Fruit fly (Drosophila melanogaster) whole organism, adult: ENCODE measurements around the gene CG18641.

Source experiments
- CG11617 ChIP-seq: fragments of 200-800 bp; sonication (Bioruptor generic); optimal IDR thresholded peaks from 2 replicates; lab custom pipeline; 2017; ENCODE audit warnings: mild to moderate bottlenecking, missing biosample characterization, missing genetic modification reagents, missing genetic modification characterization
- CG12768 ChIP-seq: fragments of 200-800 bp; sonication (Bioruptor generic); optimal IDR thresholded peaks from 2 replicates; lab custom pipeline; 2017; ENCODE audit warnings: missing biosample characterization, missing genetic modification characterization, mild to moderate bottlenecking, moderate library complexity, missing genetic modification reagents
- CG14711 ChIP-seq: fragments of 200-800 bp; sonication (Bioruptor generic); optimal IDR thresholded peaks from 2 replicates; lab custom pipeline; 2018; ENCODE audit warnings: missing biosample characterization, mild to moderate bottlenecking, missing genetic modification characterization, moderate library complexity
- CG1620 ChIP-seq: fragments of 200-800 bp; sonication (Bioruptor generic); optimal IDR thresholded peaks from 2 replicates; lab custom pipeline; 2016; ENCODE audit warnings: missing biosample characterization, missing genetic modification characterization
- CG33017 ChIP-seq: fragments of 200-800 bp; sonication (Bioruptor generic); optimal IDR thresholded peaks from 2 replicates; lab custom pipeline; 2018; ENCODE audit warnings: missing biosample characterization, mild to moderate bottlenecking, missing genetic modification characterization, moderate library complexity
- CG5204 ChIP-seq: fragments of 200-800 bp; sonication (Bioruptor generic); optimal IDR thresholded peaks from 2 replicates; lab custom pipeline; 2016; ENCODE audit warnings: missing biosample characterization, missing genetic modification characterization
- CG7045 ChIP-seq: fragments of 200-800 bp; sonication (Bioruptor generic); optimal IDR thresholded peaks from 2 replicates; lab custom pipeline; 2017; ENCODE audit warnings: missing biosample characterization, mild to moderate bottlenecking, missing genetic modification characterization
- CG7101 ChIP-seq: fragments of 200-800 bp; sonication (Bioruptor generic); optimal IDR thresholded peaks from 2 replicates; lab custom pipeline; 2018; ENCODE audit warnings: missing biosample characterization, mild to moderate bottlenecking, missing genetic modification characterization, moderate library complexity
- Clk ChIP-seq: fragments of 200-800 bp; sonication (Bioruptor generic); optimal IDR thresholded peaks from 2 replicates; lab custom pipeline; 2017; ENCODE audit warnings: missing biosample characterization, missing genetic modification characterization
- Crg-1 ChIP-seq: fragments of 200-800 bp; sonication (Bioruptor generic); optimal IDR thresholded peaks from 2 replicates; lab custom pipeline; 2016; ENCODE audit warnings: missing biosample characterization, missing genetic modification characterization
- Hr96 ChIP-seq: fragments of 200-800 bp; sonication (Bioruptor generic); optimal IDR thresholded peaks from 2 replicates; lab custom pipeline; 2016; ENCODE audit warnings: missing biosample characterization, missing genetic modification characterization
- Mnt ChIP-seq: fragments of 200-800 bp; sonication (Bioruptor generic); optimal IDR thresholded peaks from 2 replicates; lab custom pipeline; 2016; ENCODE audit warnings: missing biosample characterization, mild to moderate bottlenecking, missing genetic modification characterization
- bab1 ChIP-seq: fragments of 200-800 bp; sonication (Bioruptor generic); optimal IDR thresholded peaks from 3 replicates; lab custom pipeline; 2019; ENCODE audit warnings: missing biosample characterization, mild to moderate bottlenecking, missing genetic modification characterization, moderate library complexity
- cic ChIP-seq: fragments of 200-800 bp; sonication (Bioruptor generic); optimal IDR thresholded peaks from 2 replicates; lab custom pipeline; 2017; ENCODE audit warnings: missing biosample characterization, mild to moderate bottlenecking, missing genetic modification characterization, moderate library complexity
- cnc ChIP-seq, 2 experiments: fragments of >200 bp; optimal IDR thresholded peaks; 2 replicates each; lab custom pipeline; 2017
- kay ChIP-seq: fragments of 200-800 bp; sonication (Bioruptor generic); peaks from one replicate; lab custom pipeline; 2016; ENCODE audit warnings: missing biosample characterization, missing genetic modification characterization, borderline replicate concordance
- ovo ChIP-seq: fragments of 200-800 bp; sonication (Bioruptor generic); optimal IDR thresholded peaks from 2 replicates; lab custom pipeline; 2016; ENCODE audit warnings: missing biosample characterization, missing genetic modification characterization
- pad ChIP-seq: fragments of 200-800 bp; sonication (Bioruptor generic); optimal IDR thresholded peaks from 3 replicates; lab custom pipeline; 2017; ENCODE audit warnings: missing biosample characterization, missing genetic modification characterization, mild to moderate bottlenecking, moderate library complexity, missing genetic modification reagents
- tj ChIP-seq: fragments of 200-800 bp; sonication (Bioruptor generic); optimal IDR thresholded peaks from 3 replicates; lab custom pipeline; 2017; ENCODE audit warnings: missing biosample characterization, mild to moderate bottlenecking, missing genetic modification characterization, moderate library complexity
- toe ChIP-seq: fragments of 200-800 bp; sonication (Bioruptor generic); optimal IDR thresholded peaks from 2 replicates; lab custom pipeline; 2016; ENCODE audit warnings: missing biosample characterization, missing genetic modification characterization

The CG18641 gene

DNA sequence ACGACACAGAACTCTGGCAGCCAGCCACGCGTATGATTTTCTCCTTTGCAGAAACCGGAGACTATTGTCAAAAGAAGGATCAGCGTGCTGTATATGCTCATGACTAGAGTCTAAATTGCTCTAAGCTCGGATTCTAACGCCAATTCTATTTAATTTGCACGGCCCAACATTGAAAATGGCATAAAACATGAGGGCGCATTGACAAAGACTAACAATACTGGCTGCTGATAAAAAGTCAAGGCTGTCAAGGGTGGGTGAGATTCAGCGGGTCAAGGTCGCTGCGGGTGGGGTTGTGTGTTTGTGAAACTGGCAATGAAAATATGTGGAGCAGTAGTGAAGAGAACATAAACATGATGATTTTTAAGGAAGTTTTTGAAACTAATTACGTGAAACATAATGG, 2.7 kb upstream of the CG18641 start, which contains the start of gene CG34448:
TSS of gene CG34448 (minus strand) at position 101 of the 400 bp plus-strand sequence.
- no peak for TF ChIP-seq toe (GFP tag; lab: Kevin White, UChicago)
- no peak for TF ChIP-seq CG7101 (tag; lab: Kevin White, UChicago)
- no peak for TF ChIP-seq Clk (GFP tag; lab: Kevin White, UChicago)
- no peak for TF ChIP-seq CG14711 (tag; lab: Kevin White, UChicago)
- TF ChIP-seq CG5204, result no peak
- TF ChIP-seq tj (GFP tag; lab: Kevin White, UChicago), result no peak
- no peak for TF ChIP-seq CG11617 (GFP tag; lab: Kevin White, UChicago)
- no peak for TF ChIP-seq ovo (GFP tag; lab: Kevin White, UChicago)
- TF ChIP-seq Hr96 (GFP tag; lab: Kevin White, UChicago), result no peak
- no peak for TF ChIP-seq Crg-1 (GFP tag; lab: Kevin White, UChicago)
- TF ChIP-seq cnc (optimal IDR thresholded peaks at IDR 0.05; lab: Kevin White, UChicago), result no peak
- TF ChIP-seq CG12768 (GFP tag; lab: Kevin White, UChicago), result no peak
- TF ChIP-seq CG1620 (GFP tag; lab: Kevin White, UChicago), result no peak
- no peak for TF ChIP-seq cic (GFP tag; lab: Kevin White, UChicago)

DNA sequence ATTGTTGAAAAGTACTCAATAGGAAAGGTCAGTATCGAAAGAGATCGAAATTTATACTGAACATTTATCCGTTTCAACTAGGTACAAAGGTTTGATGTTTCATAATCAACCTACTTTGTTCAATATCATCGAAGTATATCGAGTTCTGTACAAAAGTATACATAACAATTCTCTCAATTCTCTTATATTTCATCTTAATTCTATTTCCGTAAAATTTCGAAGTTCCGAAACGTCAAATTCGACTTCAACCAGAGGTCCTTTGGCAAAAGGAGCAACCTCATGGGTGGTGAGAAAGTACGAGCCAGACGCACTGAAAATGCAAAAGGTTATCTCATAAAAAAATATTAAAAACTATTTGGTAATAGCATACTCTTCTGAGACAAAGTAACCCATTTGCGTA, 1.5 kb upstream of the CG18641 start, which contains the start of gene CG31948:
TSS of gene CG31948 (minus strand) at position 101 of the 400 bp plus-strand sequence.
- TF ChIP-seq CG14711 (tag; lab: Kevin White, UChicago) (no peak), Crg-1 (GFP tag; lab: Kevin White, UChicago) (no peak), ovo (GFP tag; lab: Kevin White, UChicago) (no peak), toe (GFP tag; lab: Kevin White, UChicago) (no peak), tj (GFP tag; lab: Kevin White, UChicago) (no peak), bab1 (GFP tag; lab: Kevin White, UChicago) (no peak), pad (GFP tag; lab: Kevin White, UChicago) (no peak), CG1620 (GFP tag; lab: Kevin White, UChicago) (no peak), CG33017 (tag; lab: Kevin White, UChicago) (no peak), CG12768 (GFP tag; lab: Kevin White, UChicago) (no peak), Hr96 (GFP tag; lab: Kevin White, UChicago) (no peak), cic (GFP tag; lab: Kevin White, UChicago) (no peak), CG11617 (GFP tag; lab: Kevin White, UChicago) (no peak)

dm6 chr2L:2413093-2413492, 2.0 kb downstream of the CG18641 start:
- TF ChIP-seq CG5204, result no peak
- no peak for TF ChIP-seq bab1 (GFP tag; lab: Kevin White, UChicago)

DNA sequence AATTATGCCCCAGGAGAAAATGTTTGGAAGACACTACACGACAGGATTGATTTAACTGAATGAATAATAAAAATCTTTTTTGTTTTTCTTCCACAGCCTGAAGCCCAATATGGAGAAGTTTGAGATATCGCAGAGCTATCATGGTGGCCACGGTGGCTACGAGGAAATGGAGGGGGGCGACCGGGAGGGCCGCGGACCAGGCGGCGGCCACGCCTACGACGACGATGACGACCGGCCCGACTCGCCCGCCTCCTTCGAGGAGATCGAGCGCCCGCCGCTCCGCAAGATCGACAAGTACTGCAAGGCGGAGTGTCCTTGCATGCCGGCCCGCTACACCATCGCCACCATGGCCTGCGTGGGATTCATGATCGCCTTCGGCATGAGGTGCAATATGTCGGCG, 10.5 kb downstream of the CG18641 start:
- TF ChIP-seq CG12768 (GFP tag; lab: Kevin White, UChicago) (no peak), cnc (optimal IDR thresholded peaks at IDR 0.05; lab: Kevin White, UChicago) (no peak), toe (GFP tag; lab: Kevin White, UChicago) (no peak), CG11617 (GFP tag; lab: Kevin White, UChicago) (no peak), Crg-1 (GFP tag; lab: Kevin White, UChicago) (no peak), CG14711 (tag; lab: Kevin White, UChicago) (no peak), cic (GFP tag; lab: Kevin White, UChicago) (no peak), Hr96 (GFP tag; lab: Kevin White, UChicago) (no peak), CG33017 (tag; lab: Kevin White, UChicago) (no peak), pad (GFP tag; lab: Kevin White, UChicago) (no peak), ovo (GFP tag; lab: Kevin White, UChicago) (no peak)

- no peak for TF ChIP-seq CG33017 (tag; lab: Kevin White, UChicago)
Observed at dm6 chr2L:2402194-2402593, 12.9 kb downstream of the CG18641 start.

dm6 chr2L:2399897-2400296, 15.2 kb downstream of the CG18641 start, which contains the start of gene VGlut:
Gene VGlut, plus strand, starts transcription at chr2L:2400295.
- TF ChIP-seq CG1620 (GFP tag; lab: Kevin White, UChicago), result no peak
- no peak for TF ChIP-seq Mnt (GFP tag; lab: Kevin White, UChicago)
- TF ChIP-seq Clk (GFP tag; lab: Kevin White, UChicago), result no peak

dm6 chr2L:2398459-2398858, 16.7 kb downstream of the CG18641 start:
- TF ChIP-seq CG12768 (GFP tag; lab: Kevin White, UChicago) (no peak), CG7101 (tag; lab: Kevin White, UChicago) (no peak), ovo (GFP tag; lab: Kevin White, UChicago) (no peak), tj (GFP tag; lab: Kevin White, UChicago) (no peak), bab1 (GFP tag; lab: Kevin White, UChicago) (no peak), CG7045 (GFP tag; lab: Kevin White, UChicago) (no peak), pad (GFP tag; lab: Kevin White, UChicago) (no peak), cic (GFP tag; lab: Kevin White, UChicago) (no peak), kay (no peak), cnc (optimal IDR thresholded peaks at IDR 0.05; lab: Kevin White, UChicago) (no peak), Hr96 (GFP tag; lab: Kevin White, UChicago) (no peak), CG14711 (tag; lab: Kevin White, UChicago) (no peak), CG5204 (no peak), CG1620 (GFP tag; lab: Kevin White, UChicago) (no peak), toe (GFP tag; lab: Kevin White, UChicago) (no peak), Mnt (GFP tag; lab: Kevin White, UChicago) (no peak), Clk (GFP tag; lab: Kevin White, UChicago) (no peak), CG11617 (GFP tag; lab: Kevin White, UChicago) (no peak), CG33017 (tag; lab: Kevin White, UChicago) (no peak), Crg-1 (GFP tag; lab: Kevin White, UChicago) (no peak)
